Worm (Caenorhabditis elegans) whole organism, L1 larva: ENCODE data around the gene str-43.

Experiments
- Y116A8C.19 ChIP-seq: sonication (generic microtip); optimal IDR thresholded peaks from 2 replicates; lab custom pipeline; 2016; ENCODE audit warnings: missing compliant biosample characterization, missing genetic modification characterization, borderline replicate concordance
- blmp-1 ChIP-seq: fragments of 150-350 bp; optimal IDR thresholded peaks from 2 replicates; lab custom pipeline; 2014; ENCODE audit warnings: missing biosample characterization, missing genetic modification characterization
- ceh-90 ChIP-seq: sonication (generic microtip); optimal IDR thresholded peaks from 2 replicates; lab custom pipeline; 2016; ENCODE audit warnings: missing genetic modification characterization, missing compliant biosample characterization
- ces-1 ChIP-seq: fragments of 150-350 bp; optimal IDR thresholded peaks from 2 replicates; lab custom pipeline; 2014; ENCODE audit warnings: missing biosample characterization, missing genetic modification reagents, missing genetic modification characterization
- efl-1 ChIP-seq, 4 experiments: fragments of 150-350 bp; optimal IDR thresholded peaks in 3 of 4; peaks in 1 of 4; 1 replicate in 1 of 4; 2 replicates in 3 of 4; lab custom pipeline; 2014; ENCODE audit warnings: missing biosample characterization in 2 of 4, missing genetic modification characterization in 2 of 4, missing genetic modification reagents in 2 of 4
- egl-13 ChIP-seq: sonication (generic microtip); optimal IDR thresholded peaks from 2 replicates; lab custom pipeline; 2016; ENCODE audit warnings: missing genotype, missing genetic modification reagents, missing genetic modification characterization, missing compliant biosample characterization
- elt-3 ChIP-seq, 6 experiments: fragments of 150-350 bp in 1 of 6; sonication (generic microtip); optimal IDR thresholded peaks; 2 replicates each; lab custom pipeline; 2017 to 2018; ENCODE audit warnings: missing biosample characterization in 6 of 6, missing genetic modification characterization in 6 of 6, inconsistent platforms in 1 of 6
- fkh-8 ChIP-seq: sonication (generic microtip); optimal IDR thresholded peaks from 2 replicates; lab custom pipeline; 2016; ENCODE audit warnings: mild to moderate bottlenecking, missing genetic modification characterization, missing compliant biosample characterization
- lin-14 ChIP-seq: fragments of 200-800 bp; sonication (Bioruptor generic); optimal IDR thresholded peaks from 2 replicates; lab custom pipeline; 2018; ENCODE audit warnings: mild to moderate bottlenecking, missing genetic modification characterization, moderate library complexity, missing compliant biosample characterization
- lin-15B ChIP-seq: fragments of 150-350 bp; sonication (generic microtip); optimal IDR thresholded peaks from 3 replicates; lab custom pipeline; 2014; ENCODE audit warnings: missing biosample characterization, missing genetic modification characterization
- lsy-2 ChIP-seq, 2 experiments: fragments of 150-350 bp; optimal IDR thresholded peaks; 2 replicates each; lab custom pipeline; 2014; ENCODE audit warnings: missing biosample characterization in 2 of 2, missing genetic modification characterization in 2 of 2
- mdl-1 ChIP-seq, 2 experiments: fragments of 150-350 bp; optimal IDR thresholded peaks; 2 replicates each; lab custom pipeline; 2014 to 2017; ENCODE audit warnings: missing biosample characterization in 2 of 2, missing genetic modification characterization in 2 of 2, inconsistent platforms in 1 of 2
- nhr-19 ChIP-seq: fragments of 200-800 bp; sonication (Bioruptor generic); conservative IDR thresholded peaks from 2 replicates; pipeline ENCODE4 v1.3.6; 2022; ENCODE audit warnings: missing genetic modification characterization, missing compliant biosample characterization
- nhr-20 ChIP-seq: sonication (generic microtip); optimal IDR thresholded peaks from 2 replicates; lab custom pipeline; 2016; ENCODE audit warnings: mild to moderate bottlenecking, missing genetic modification characterization, missing compliant biosample characterization
- nhr-237 ChIP-seq: fragments of 150-350 bp; optimal IDR thresholded peaks from 2 replicates; lab custom pipeline; 2014; ENCODE audit warnings: missing biosample characterization, missing genetic modification characterization
- nhr-47 ChIP-seq: sonication (generic microtip); optimal IDR thresholded peaks from 2 replicates; lab custom pipeline; 2016; ENCODE audit warnings: mild to moderate bottlenecking, missing genetic modification characterization, moderate library complexity, missing compliant biosample characterization
- nhr-71 ChIP-seq: sonication (generic microtip); optimal IDR thresholded peaks from 2 replicates; lab custom pipeline; 2016; ENCODE audit warnings: mild to moderate bottlenecking, missing genetic modification characterization, moderate library complexity, missing compliant biosample characterization
- nhr-85 ChIP-seq: sonication (generic microtip); peaks from one replicate; lab custom pipeline; 2016; ENCODE audit warnings: missing genetic modification characterization, inconsistent platforms, missing compliant biosample characterization
- nhr-90 ChIP-seq: sonication (generic microtip); optimal IDR thresholded peaks from 2 replicates; lab custom pipeline; 2016; ENCODE audit warnings: mild to moderate bottlenecking, missing genetic modification characterization, missing compliant biosample characterization; ENCODE audit not compliant: poor library complexity
- pag-3 ChIP-seq: sonication (generic microtip); optimal IDR thresholded peaks from 2 replicates; lab custom pipeline; 2017; ENCODE audit warnings: missing genetic modification characterization, mild to moderate bottlenecking, missing compliant biosample characterization, antibody characterized with exemption, borderline replicate concordance; ENCODE audit not compliant: insufficient read depth
- pax-3 ChIP-seq: fragments of 200-800 bp; sonication (Bioruptor generic); optimal IDR thresholded peaks from 2 replicates; lab custom pipeline; 2018; ENCODE audit warnings: mild to moderate bottlenecking, missing genetic modification characterization, moderate library complexity, missing compliant biosample characterization
- sox-4 ChIP-seq: sonication (generic microtip); optimal IDR thresholded peaks from 2 replicates; lab custom pipeline; 2016; ENCODE audit warnings: missing genetic modification characterization, missing compliant biosample characterization
- sptf-1 ChIP-seq: fragments of 150-350 bp; optimal IDR thresholded peaks from 2 replicates; lab custom pipeline; 2014; ENCODE audit warnings: missing biosample characterization, missing genetic modification characterization
- unc-86 ChIP-seq: sonication (generic microtip); optimal IDR thresholded peaks from 2 replicates; lab custom pipeline; 2016; ENCODE audit warnings: missing genetic modification characterization, missing compliant biosample characterization
- xbp-1 ChIP-seq: sonication (generic microtip); optimal IDR thresholded peaks from 2 replicates; lab custom pipeline; 2016; ENCODE audit warnings: missing genetic modification characterization, missing compliant biosample characterization

The str-43 gene

ce11 chrV:15711898-15712297, 40.1 kb downstream of the str-43 start, which contains the start of gene str-101:
Gene str-101, minus strand, starts transcription at chrV:15711998.
- TF ChIP-seq fkh-8 (tag; lab: Kevin White, UChicago), result no peak
- TF ChIP-seq unc-86 (tag; lab: Kevin White, UChicago), result no peak
- no peak for TF ChIP-seq sox-4
- TF ChIP-seq, all 84 proteins: peak for 0

- no peak for TF ChIP-seq nhr-47
- no peak for TF ChIP-seq ces-1
Measured at ce11 chrV:15710401-15710800, 41.5 kb downstream of the str-43 start, which contains the start of gene Y6E2A.1. Gene Y6E2A.1, minus strand, starts transcription at chrV:15710501.

- TF ChIP-seq blmp-1 (peak; percentile 57), fkh-8 (tag; lab: Kevin White, UChicago) (no peak), pag-3 (peak; percentile 54), efl-1 (optimal IDR thresholded peaks at IDR 0.05; lab: Kevin White, UChicago) (no peak), efl-1 (GFP tag; optimal IDR thresholded peaks at IDR 0.05 in 1 of 2; lab: Kevin White, UChicago) (peak in 1 of 2 experiments; percentile 21), elt-3 (tag; optimal IDR thresholded peaks at IDR 0.05; lab: Kevin White, UChicago) (peak in 5 of 6 experiments; percentile 32 to 98 (median 74)), lsy-2 (tag; optimal IDR thresholded peaks at IDR 0.05; lab: Kevin White, UChicago) (peak in 1 of 2 experiments; percentile 46), nhr-19 (GFP tag; lab: Robert Waterston, UW) (peak; percentile 38), Y116A8C.19 (tag; lab: Kevin White, UChicago) (no peak), lin-15B (tag; lab: Kevin White, UChicago) (no peak), lin-14 (GFP tag; lab: Kevin White, UChicago) (peak; percentile 71), nhr-71 (tag; lab: Kevin White, UChicago) (peak; percentile 52), nhr-20 (peak; percentile 74), nhr-85 (tag; lab: Kevin White, UChicago) (peak; percentile 90), nhr-90 (tag; lab: Kevin White, UChicago) (peak; percentile 11)
- TF ChIP-seq, all 84 proteins: peak for 11
Measured at ce11 chrV:15707982-15708381, 44.0 kb downstream of the str-43 start.

ce11 chrV:15704745-15705144, 47.2 kb downstream of the str-43 start, which contains the start of gene twk-34:
Gene twk-34, plus strand, starts transcription at chrV:15704960.
- TF ChIP-seq fkh-8 (tag; lab: Kevin White, UChicago) (no peak), blmp-1 (peak; percentile 5), xbp-1 (tag; lab: Kevin White, UChicago) (no peak), nhr-237 (tag; lab: Kevin White, UChicago) (no peak), elt-3 (tag; optimal IDR thresholded peaks at IDR 0.05; lab: Kevin White, UChicago) (peak in 1 of 6 experiments; percentile 51), nhr-85 (tag; lab: Kevin White, UChicago) (peak; percentile 29)

- TF ChIP-seq mdl-1 (tag; optimal IDR thresholded peaks at IDR 0.05; lab: Kevin White, UChicago), result no peak
- TF ChIP-seq sptf-1 (tag; lab: Kevin White, UChicago), result no peak
- TF ChIP-seq egl-13 (tag; lab: Kevin White, UChicago), result no peak
- TF ChIP-seq pax-3 (tag; lab: Kevin White, UChicago), result no peak
- no peak for TF ChIP-seq elt-3 (tag; optimal IDR thresholded peaks at IDR 0.05; lab: Kevin White, UChicago)
- no peak for TF ChIP-seq ceh-90 (tag; lab: Kevin White, UChicago)
- TF ChIP-seq xbp-1 (tag; lab: Kevin White, UChicago), result no peak
- TF ChIP-seq efl-1 (optimal IDR thresholded peaks at IDR 0.05; lab: Kevin White, UChicago), result no peak
- peak in 1 of 2 experiments; percentile 30 for TF ChIP-seq efl-1 (GFP tag; optimal IDR thresholded peaks at IDR 0.05 in 1 of 2; lab: Kevin White, UChicago)
Measured at ce11 chrV:15702263-15702662, 49.7 kb downstream of the str-43 start, which contains the start of gene nhr-53. Gene nhr-53, minus strand, starts transcription at chrV:15702363.
